Fruit fly (Drosophila melanogaster) whole organism, wandering third instar larva: ENCODE results near the gene Nedd4.

Source experiments
- Dfd ChIP-seq: fragments of >200 bp; optimal IDR thresholded peaks from 2 replicates; lab custom pipeline; 2017; ENCODE audit warnings: missing biosample characterization, missing genetic modification characterization
- GATAd ChIP-seq: sonication (Bioruptor generic); optimal IDR thresholded peaks from 2 replicates; lab custom pipeline; 2016; ENCODE audit warnings: missing biosample characterization, missing genetic modification characterization
- brk ChIP-seq: fragments of 200-800 bp; sonication (Bioruptor generic); optimal IDR thresholded peaks from 2 replicates; lab custom pipeline; 2016; ENCODE audit warnings: missing biosample characterization, mild to moderate bottlenecking, missing genetic modification characterization
- dmrt93B ChIP-seq: fragments of 200-800 bp; sonication (Bioruptor generic); optimal IDR thresholded peaks from 2 replicates; lab custom pipeline; 2018; ENCODE audit warnings: missing biosample characterization, mild to moderate bottlenecking, missing genetic modification characterization
- dsf ChIP-seq: sonication (Bioruptor generic); optimal IDR thresholded peaks from 2 replicates; lab custom pipeline; 2016; ENCODE audit warnings: missing biosample characterization, missing genetic modification characterization, borderline replicate concordance
- h ChIP-seq: fragments of 200-800 bp; sonication (Bioruptor generic); optimal IDR thresholded peaks from 3 replicates; lab custom pipeline; 2016; ENCODE audit warnings: missing biosample characterization, mild to moderate bottlenecking, missing genetic modification characterization
- psq ChIP-seq: fragments of 200-800 bp; sonication (Bioruptor generic); optimal IDR thresholded peaks from 3 replicates; lab custom pipeline; 2017; ENCODE audit warnings: missing biosample characterization, mild to moderate bottlenecking, missing genetic modification characterization, moderate library complexity

- TF ChIP-seq GATAd (GFP tag; lab: Kevin White, UChicago) (no peak), psq (GFP tag; lab: Kevin White, UChicago) (no peak), brk (GFP tag; lab: Kevin White, UChicago) (no peak), Dfd (GFP tag; lab: Kevin White, UChicago) (no peak), h (GFP tag; lab: Kevin White, UChicago) (no peak), dsf (GFP tag; lab: Kevin White, UChicago) (no peak), dmrt93B (no peak)
These were observed 35.3 kb upstream of the Nedd4 start, which contains the start of gene edin for dm6 chr3L:17494541-17494940.
